Worm (Caenorhabditis elegans) whole organism, L4 larva: ENCODE measurements around the gene cnnm-3.

Experiments used
- D1046.2 ChIP-seq: fragments of 200-800 bp; sonication (Bioruptor generic); IDR thresholded peaks from 2 replicates; pipeline ENCODE4 v1.3.6; 2022; ENCODE audit warnings: missing genetic modification characterization, missing compliant biosample characterization
- F37D6.2 ChIP-seq: sonication (generic microtip); optimal IDR thresholded peaks from 2 replicates; lab custom pipeline; 2016; ENCODE audit warnings: mild to moderate bottlenecking, missing genetic modification characterization, missing compliant biosample characterization
- F44E2.7 ChIP-seq: fragments of 200-800 bp; sonication (Bioruptor generic); IDR thresholded peaks from 2 replicates; pipeline ENCODE4 v2.1.2; 2022; ENCODE audit warnings: missing genetic modification characterization, missing compliant biosample characterization
- T20F7.1 ChIP-seq: fragments of 200-800 bp; sonication (Bioruptor generic); optimal IDR thresholded peaks from 2 replicates; lab custom pipeline; 2018; ENCODE audit warnings: mild to moderate bottlenecking, missing genetic modification characterization, missing compliant biosample characterization
- T26A8.4 ChIP-seq: fragments of 200-800 bp; sonication (Bioruptor generic); IDR thresholded peaks from 2 replicates; pipeline ENCODE4 v1.3.6; 2022; ENCODE audit warnings: missing genetic modification characterization, missing compliant biosample characterization
- Y5F2A.4 ChIP-seq: fragments of 200-800 bp; sonication (Bioruptor generic); optimal IDR thresholded peaks from 2 replicates; lab custom pipeline; 2018; ENCODE audit warnings: mild to moderate bottlenecking, missing genetic modification characterization, missing compliant biosample characterization
- aha-1 ChIP-seq: fragments of 150-350 bp; peaks from one replicate; lab custom pipeline; 2014; ENCODE audit warnings: missing biosample characterization, missing genetic modification characterization
- ceh-20 ChIP-seq: fragments of 200-800 bp; sonication (Bioruptor generic); IDR thresholded peaks from 2 replicates; pipeline ENCODE4 v1.3.6; 2022; ENCODE audit warnings: missing genetic modification reagents, missing genetic modification characterization, missing compliant biosample characterization
- ceh-32 ChIP-seq: sonication (generic microtip); optimal IDR thresholded peaks from 2 replicates; lab custom pipeline; 2016; ENCODE audit warnings: mild to moderate bottlenecking, missing genetic modification characterization, missing compliant biosample characterization; ENCODE audit not compliant: poor library complexity
- ceh-44 ChIP-seq: fragments of 200-800 bp; sonication (Bioruptor generic); IDR thresholded peaks from 2 replicates; pipeline ENCODE4 v1.3.6; 2022; ENCODE audit warnings: missing genetic modification reagents, missing genetic modification characterization, missing compliant biosample characterization
- ceh-62 ChIP-seq: sonication (generic microtip); optimal IDR thresholded peaks from 2 replicates; lab custom pipeline; 2017; ENCODE audit warnings: missing biosample characterization, missing genetic modification characterization
- ces-1 ChIP-seq: fragments of 150-350 bp; sonication (generic microtip); optimal IDR thresholded peaks from 4 replicates; lab custom pipeline; 2014; ENCODE audit warnings: missing biosample characterization, missing genetic modification reagents, missing genetic modification characterization
- ctbp-1 ChIP-seq: fragments of 200-800 bp; sonication (Bioruptor generic); IDR thresholded peaks from 2 replicates; pipeline ENCODE4 v1.3.6; 2022; ENCODE audit warnings: missing genetic modification reagents, missing genetic modification characterization, missing compliant biosample characterization
- daf-16 ChIP-seq, 3 experiments: sonication (generic microtip); optimal IDR thresholded peaks; 2 replicates each; lab custom pipeline; 2016 to 2017; ENCODE audit warnings: missing genetic modification characterization in 3 of 3, missing genetic modification reagents in 3 of 3, mild to moderate bottlenecking in 2 of 3, missing compliant biosample characterization in 2 of 3, missing biosample characterization in 1 of 3, moderate library complexity in 1 of 3
- daf-19 ChIP-seq: fragments of 200-800 bp; sonication (Bioruptor generic); conservative IDR thresholded peaks from 2 replicates; pipeline ENCODE4 v1.3.6; 2022; ENCODE audit warnings: missing genetic modification characterization, missing compliant biosample characterization
- dmd-8 ChIP-seq: fragments of 200-800 bp; sonication (Bioruptor generic); IDR thresholded peaks from 2 replicates; pipeline ENCODE4 v1.3.6; 2022; ENCODE audit warnings: missing genetic modification characterization, missing compliant biosample characterization
- dve-1 ChIP-seq: sonication (generic microtip); optimal IDR thresholded peaks from 2 replicates; lab custom pipeline; 2017; ENCODE audit warnings: antibody characterized with exemption, mild to moderate bottlenecking, missing genetic modification characterization, missing compliant biosample characterization; ENCODE audit not compliant: insufficient read depth
- fkh-10 ChIP-seq: fragments of 150-350 bp; optimal IDR thresholded peaks from 2 replicates; lab custom pipeline; 2014; ENCODE audit warnings: missing biosample characterization, missing genetic modification reagents, missing genetic modification characterization
- fos-1 ChIP-seq: fragments of 150-350 bp; optimal IDR thresholded peaks from 2 replicates; lab custom pipeline; 2014; ENCODE audit warnings: missing biosample characterization, missing genetic modification characterization
- hif-1 ChIP-seq, 2 experiments: sonication (generic microtip); optimal IDR thresholded peaks; 2 replicates each; lab custom pipeline; 2016 to 2017; ENCODE audit warnings: missing compliant biosample characterization in 2 of 2, missing genetic modification characterization in 2 of 2, missing genetic modification reagents in 2 of 2, missing genotype in 2 of 2, mild to moderate bottlenecking in 1 of 2
- hlh-30 ChIP-seq: sonication (generic microtip); optimal IDR thresholded peaks from 2 replicates; lab custom pipeline; 2017; ENCODE audit warnings: antibody characterized with exemption, mild to moderate bottlenecking, missing genetic modification characterization, missing compliant biosample characterization; ENCODE audit not compliant: insufficient read depth
- hmg-1.1 ChIP-seq: fragments of 200-800 bp; sonication (Bioruptor generic); IDR thresholded peaks from 2 replicates; pipeline ENCODE4 v1.3.6; 2022; ENCODE audit warnings: missing genetic modification reagents, missing genetic modification characterization, missing compliant biosample characterization
- lim-7 ChIP-seq: fragments of 200-800 bp; sonication (Bioruptor generic); IDR thresholded peaks from 2 replicates; pipeline ENCODE4 v1.3.6; 2022; ENCODE audit warnings: missing genetic modification characterization, missing compliant biosample characterization
- madf-9 ChIP-seq: fragments of 200-800 bp; sonication (Bioruptor generic); conservative IDR thresholded peaks from 2 replicates; pipeline ENCODE4 v1.3.6; 2022; ENCODE audit warnings: missing genetic modification reagents, missing genetic modification characterization, missing compliant biosample characterization
- mdl-1 ChIP-seq, 2 experiments: fragments of 150-350 bp in 1 of 2; sonication (generic microtip) in 1 of 2; optimal IDR thresholded peaks; 2 replicates each; lab custom pipeline; 2014 to 2017; ENCODE audit warnings: missing biosample characterization in 2 of 2, missing genetic modification characterization in 2 of 2
- mep-1 ChIP-seq: fragments of 150-350 bp; sonication (generic microtip); optimal IDR thresholded peaks from 3 replicates; lab custom pipeline; 2014; ENCODE audit warnings: missing biosample characterization, missing genetic modification characterization
- mes-2 ChIP-seq: sonication (generic microtip); optimal IDR thresholded peaks from 2 replicates; lab custom pipeline; 2016; ENCODE audit warnings: missing genotype, mild to moderate bottlenecking, missing genetic modification characterization, missing compliant biosample characterization; ENCODE audit not compliant: poor library complexity, severe bottlenecking
- mxl-3 ChIP-seq: fragments of 200-800 bp; sonication (Bioruptor generic); optimal IDR thresholded peaks from 2 replicates; lab custom pipeline; 2018; ENCODE audit warnings: mild to moderate bottlenecking, missing genetic modification characterization, missing compliant biosample characterization
- nhr-102 ChIP-seq: sonication (generic microtip); optimal IDR thresholded peaks from 2 replicates; lab custom pipeline; 2016; ENCODE audit warnings: mild to moderate bottlenecking, missing genetic modification characterization, moderate library complexity, missing compliant biosample characterization
- nhr-237 ChIP-seq: sonication (generic microtip); optimal IDR thresholded peaks from 2 replicates; lab custom pipeline; 2017; ENCODE audit warnings: missing biosample characterization, missing genetic modification characterization
- nhr-25 ChIP-seq: sonication (generic microtip); optimal IDR thresholded peaks from 2 replicates; lab custom pipeline; 2017; ENCODE audit warnings: missing genetic modification characterization, mild to moderate bottlenecking, missing compliant biosample characterization, antibody characterized with exemption, moderate library complexity, borderline replicate concordance; ENCODE audit not compliant: insufficient read depth
- nhr-28 ChIP-seq: fragments of 150-350 bp; optimal IDR thresholded peaks from 2 replicates; lab custom pipeline; 2014; ENCODE audit warnings: missing biosample characterization, missing genetic modification characterization
- nhr-6 ChIP-seq: fragments of 150-350 bp; optimal IDR thresholded peaks from 2 replicates; lab custom pipeline; 2014; ENCODE audit warnings: missing biosample characterization, missing genetic modification characterization
- nhr-76 ChIP-seq: fragments of 150-350 bp; optimal IDR thresholded peaks from 2 replicates; lab custom pipeline; 2014; ENCODE audit warnings: missing biosample characterization, missing genetic modification characterization
- nhr-77 ChIP-seq: fragments of 150-350 bp; optimal IDR thresholded peaks from 2 replicates; lab custom pipeline; 2014; ENCODE audit warnings: missing biosample characterization, missing genetic modification characterization
- php-3 ChIP-seq: fragments of 200-800 bp; sonication (Bioruptor generic); IDR thresholded peaks from 2 replicates; pipeline ENCODE4 v1.3.6; 2022; ENCODE audit warnings: missing genetic modification reagents, missing genetic modification characterization, missing compliant biosample characterization
- rbr-2 ChIP-seq: sonication (generic microtip); optimal IDR thresholded peaks from 2 replicates; lab custom pipeline; 2016; ENCODE audit warnings: missing genotype, missing genetic modification characterization, missing compliant biosample characterization
- sdz-12 ChIP-seq: fragments of 200-800 bp; sonication (Bioruptor generic); optimal IDR thresholded peaks from 2 replicates; lab custom pipeline; 2018; ENCODE audit warnings: mild to moderate bottlenecking, missing genetic modification characterization, missing compliant biosample characterization
- snpc-4 ChIP-seq: fragments of 150-350 bp; optimal IDR thresholded peaks from 2 replicates; lab custom pipeline; 2014; ENCODE audit warnings: missing biosample characterization, missing genetic modification characterization
- spr-1 ChIP-seq: sonication (generic microtip); optimal IDR thresholded peaks from 2 replicates; lab custom pipeline; 2016; ENCODE audit warnings: mild to moderate bottlenecking, missing genetic modification characterization, missing compliant biosample characterization
- tag-97 ChIP-seq: fragments of 200-800 bp; sonication (Bioruptor generic); IDR thresholded peaks from 2 replicates; pipeline ENCODE4 v1.3.6; 2022; ENCODE audit warnings: missing genetic modification characterization, missing compliant biosample characterization
- unc-62 ChIP-seq, 3 experiments: fragments of 150-350 bp in 1 of 3; sonication (generic microtip); optimal IDR thresholded peaks in 2 of 3; peaks in 1 of 3; 1 replicate in 1 of 3; 2 replicates in 2 of 3; lab custom pipeline; 2014 to 2017; ENCODE audit warnings: missing biosample characterization in 3 of 3, missing genetic modification characterization in 3 of 3, missing genetic modification reagents in 3 of 3, missing genotype in 1 of 3
- vab-7 ChIP-seq: fragments of 200-800 bp; sonication (Bioruptor generic); IDR thresholded peaks from 2 replicates; pipeline ENCODE4 v1.3.6; 2022; ENCODE audit warnings: missing genetic modification reagents, missing genetic modification characterization, missing compliant biosample characterization
- zag-1 ChIP-seq: fragments of 150-350 bp; optimal IDR thresholded peaks from 2 replicates; lab custom pipeline; 2014; ENCODE audit warnings: missing biosample characterization, missing genetic modification characterization
- zip-2 ChIP-seq: fragments of 150-350 bp; optimal IDR thresholded peaks from 2 replicates; lab custom pipeline; 2014; ENCODE audit warnings: missing biosample characterization, missing genetic modification characterization

The cnnm-3 gene

ce11 chrX:3051315-3051993 lies 5.8 kb upstream of the cnnm-3 start:
- TF ChIP-seq vab-7 (GFP tag; lab: Robert Waterston, UW) (no peak), sdz-12 (GFP tag; lab: Kevin White, UChicago) (no peak), nhr-25 (tag; lab: Kevin White, UChicago) (no peak), zip-2 (tag; lab: Kevin White, UChicago) (no peak), dmd-8 (GFP tag; lab: Robert Waterston, UW) (no peak), nhr-6 (tag; lab: Kevin White, UChicago) (no peak), T20F7.1 (GFP tag; lab: Kevin White, UChicago) (no peak), dve-1 (tag; lab: Kevin White, UChicago) (no peak), F44E2.7 (GFP tag; lab: Robert Waterston, UW) (no peak), ctbp-1 (GFP tag; lab: Robert Waterston, UW) (0 out of 2 replicates have a peak, but pooled peaks have one; percentile 38), daf-19 (no peak), ces-1 (peak; percentile 80), ceh-44 (no peak), rbr-2 (no peak), fkh-10 (GFP tag; lab: Kevin White, UChicago) (peak; percentile 38), nhr-102 (tag; lab: Kevin White, UChicago) (no peak), ceh-62 (tag; lab: Kevin White, UChicago) (no peak), nhr-237 (no peak), aha-1 (peak; percentile 93), madf-9 (GFP tag; lab: Robert Waterston, UW) (no peak), nhr-77 (tag; lab: Kevin White, UChicago) (no peak)
- TF ChIP-seq, all 104 proteins: peak for 4

ce11 chrX:3049233-3049632 lies 3.6 kb upstream of the cnnm-3 start:
- TF ChIP-seq ctbp-1 (GFP tag; lab: Robert Waterston, UW) (peak; percentile 82), hlh-30 (tag; lab: Kevin White, UChicago) (peak; percentile 61), D1046.2 (GFP tag; lab: Robert Waterston, UW) (no peak), mxl-3 (GFP tag; lab: Kevin White, UChicago) (peak; percentile 35), T26A8.4 (GFP tag; lab: Robert Waterston, UW) (no peak), ceh-20 (GFP tag; lab: Robert Waterston, UW) (peak; percentile 34), F37D6.2 (tag; lab: Kevin White, UChicago) (peak; percentile 25), zip-2 (tag; lab: Kevin White, UChicago) (no peak), ceh-62 (tag; lab: Kevin White, UChicago) (no peak), nhr-76 (tag; lab: Kevin White, UChicago) (no peak), tag-97 (no peak), spr-1 (tag; lab: Kevin White, UChicago) (no peak), unc-62 (GFP tag; optimal IDR thresholded peaks at IDR 0.05 in 1 of 2; lab: Kevin White, UChicago) (peak in 1 of 2 experiments; percentile 12), unc-62 (tag; optimal IDR thresholded peaks at IDR 0.05; lab: Kevin White, UChicago) (no peak), ces-1 (no peak), zag-1 (tag; lab: Kevin White, UChicago) (no peak), nhr-77 (tag; lab: Kevin White, UChicago) (no peak), ceh-32 (tag; lab: Kevin White, UChicago) (no peak), aha-1 (peak; percentile 64), fkh-10 (GFP tag; lab: Kevin White, UChicago) (peak; percentile 77), Y5F2A.4 (GFP tag; lab: Kevin White, UChicago) (no peak), sdz-12 (GFP tag; lab: Kevin White, UChicago) (no peak), mep-1 (tag; lab: Kevin White, UChicago) (peak; percentile 72), rbr-2 (peak; percentile 61), hmg-1.1 (GFP tag; lab: Robert Waterston, UW) (peak; percentile 88), lim-7 (GFP tag; lab: Robert Waterston, UW) (no peak), php-3 (GFP tag; lab: Robert Waterston, UW) (no peak), mes-2 (tag; lab: Kevin White, UChicago) (peak; percentile 51), nhr-28 (tag; lab: Kevin White, UChicago) (no peak), mdl-1 (tag; optimal IDR thresholded peaks at IDR 0.05; lab: Kevin White, UChicago) (peak; percentile 2 to 24), fos-1 (tag; lab: Kevin White, UChicago) (no peak), F44E2.7 (GFP tag; lab: Robert Waterston, UW) (no peak), snpc-4 (tag; lab: Kevin White, UChicago) (no peak), nhr-102 (tag; lab: Kevin White, UChicago) (peak; percentile 25), daf-16 (GFP tag; optimal IDR thresholded peaks at IDR 0.05; lab: Kevin White, UChicago) (no peak), daf-16 (tag; optimal IDR thresholded peaks at IDR 0.05; lab: Kevin White, UChicago) (peak; percentile 32), hif-1 (tag; optimal IDR thresholded peaks at IDR 0.05; lab: Kevin White, UChicago) (peak in 1 of 2 experiments; percentile 60), vab-7 (GFP tag; lab: Robert Waterston, UW) (peak; percentile 51; the same call in 1 of the 2 replicates)
